Worm (Caenorhabditis elegans) whole organism, L3 larva: ENCODE measurements around the gene cdc-48.1.

ENCODE experiments used
- R02D3.7 ChIP-seq: fragments of 150-350 bp; optimal IDR thresholded peaks from 2 replicates; lab custom pipeline; 2014; ENCODE audit warnings: missing biosample characterization, missing genetic modification characterization
- ZK546.5 ChIP-seq: sonication (generic microtip); optimal IDR thresholded peaks from 2 replicates; lab custom pipeline; 2017; ENCODE audit warnings: missing biosample characterization, missing genetic modification characterization
- aly-2 ChIP-seq: fragments of 150-350 bp; optimal IDR thresholded peaks from 2 replicates; lab custom pipeline; 2014; ENCODE audit warnings: missing biosample characterization, missing genetic modification characterization
- ama-1 ChIP-seq: fragments of 150-350 bp; optimal IDR thresholded peaks from 2 replicates; lab custom pipeline; 2018
- ceh-82 ChIP-seq: fragments of 150-350 bp; optimal IDR thresholded peaks from 2 replicates; lab custom pipeline; 2014; ENCODE audit warnings: missing biosample characterization, missing genetic modification characterization
- ceh-9 ChIP-seq: sonication (generic microtip); optimal IDR thresholded peaks from 2 replicates; lab custom pipeline; 2018; ENCODE audit warnings: missing biosample characterization, missing genetic modification characterization
- daf-12 ChIP-seq: fragments of 150-350 bp; optimal IDR thresholded peaks from 2 replicates; lab custom pipeline; 2014; ENCODE audit warnings: missing biosample characterization, missing genetic modification reagents, missing genetic modification characterization
- egl-5 ChIP-seq: fragments of 150-350 bp; optimal IDR thresholded peaks from 2 replicates; lab custom pipeline; 2017; ENCODE audit warnings: missing biosample characterization, missing genetic modification reagents, missing genetic modification characterization, inconsistent platforms
- elt-1 ChIP-seq: fragments of 150-350 bp; optimal IDR thresholded peaks from 2 replicates; lab custom pipeline; 2014; ENCODE audit warnings: missing biosample characterization, missing genetic modification characterization
- elt-2 ChIP-seq: sonication (generic microtip); optimal IDR thresholded peaks from 2 replicates; lab custom pipeline; 2016; ENCODE audit warnings: missing genetic modification reagents, mild to moderate bottlenecking, missing genetic modification characterization, missing compliant biosample characterization
- elt-3 ChIP-seq, 3 experiments: fragments of 150-350 bp in 1 of 3; sonication (generic microtip) in 2 of 3; optimal IDR thresholded peaks; 2 replicates in 2 of 3; 4 replicates in 1 of 3; lab custom pipeline; 2014 to 2017; ENCODE audit warnings: missing biosample characterization in 3 of 3, missing genetic modification characterization in 3 of 3
- eor-1 ChIP-seq, 2 experiments: fragments of 150-350 bp; optimal IDR thresholded peaks; 2 replicates each; lab custom pipeline; 2014 to 2018; ENCODE audit warnings: missing biosample characterization in 2 of 2, missing genetic modification characterization in 2 of 2
- fkh-10 ChIP-seq: sonication (generic microtip); optimal IDR thresholded peaks from 2 replicates; lab custom pipeline; 2017; ENCODE audit warnings: missing biosample characterization, missing genetic modification reagents, missing genetic modification characterization
- fkh-2 ChIP-seq: fragments of 150-350 bp; optimal IDR thresholded peaks from 2 replicates; lab custom pipeline; 2014; ENCODE audit warnings: missing biosample characterization, missing genetic modification reagents, missing genetic modification characterization
- fos-1 ChIP-seq: fragments of 150-350 bp; optimal IDR thresholded peaks from 2 replicates; lab custom pipeline; 2014; ENCODE audit warnings: missing biosample characterization, missing genetic modification characterization
- hmg-11 ChIP-seq: sonication (generic microtip); optimal IDR thresholded peaks from 2 replicates; lab custom pipeline; 2016; ENCODE audit warnings: missing genetic modification characterization, missing compliant biosample characterization
- jun-1 ChIP-seq: fragments of 150-350 bp; optimal IDR thresholded peaks from 2 replicates; lab custom pipeline; 2014; ENCODE audit warnings: missing biosample characterization, missing genetic modification reagents, missing genetic modification characterization
- lin-15B ChIP-seq: fragments of 150-350 bp; optimal IDR thresholded peaks from 2 replicates; lab custom pipeline; 2014; ENCODE audit warnings: missing biosample characterization, missing genetic modification characterization
- mdl-1 ChIP-seq: fragments of 150-350 bp; optimal IDR thresholded peaks from 2 replicates; lab custom pipeline; 2014; ENCODE audit warnings: missing biosample characterization, missing genetic modification characterization
- mml-1 ChIP-seq: fragments of 150-350 bp; sonication (generic microtip); optimal IDR thresholded peaks from 3 replicates; lab custom pipeline; 2014; ENCODE audit warnings: missing biosample characterization, missing genetic modification characterization
- nfya-1 ChIP-seq: sonication (generic microtip); optimal IDR thresholded peaks from 2 replicates; lab custom pipeline; 2017; ENCODE audit warnings: missing genetic modification characterization, mild to moderate bottlenecking, missing compliant biosample characterization, antibody characterized with exemption, moderate library complexity; ENCODE audit not compliant: insufficient read depth
- nhr-11 ChIP-seq: fragments of 150-350 bp; optimal IDR thresholded peaks from 2 replicates; lab custom pipeline; 2014; ENCODE audit warnings: missing biosample characterization, missing genetic modification characterization
- nhr-23 ChIP-seq: fragments of 150-350 bp; optimal IDR thresholded peaks from 2 replicates; lab custom pipeline; 2014; ENCODE audit warnings: missing biosample characterization, missing genetic modification reagents, missing genetic modification characterization
- nhr-25 ChIP-seq: sonication (generic microtip); optimal IDR thresholded peaks from 2 replicates; lab custom pipeline; 2017; ENCODE audit warnings: missing biosample characterization, missing genetic modification characterization
- nhr-77 ChIP-seq: fragments of 150-350 bp; optimal IDR thresholded peaks from 2 replicates; lab custom pipeline; 2014; ENCODE audit warnings: missing biosample characterization, missing genetic modification characterization
- pqm-1 ChIP-seq: fragments of 150-350 bp; optimal IDR thresholded peaks from 2 replicates; lab custom pipeline; 2017; ENCODE audit warnings: missing biosample characterization, missing genetic modification characterization, inconsistent platforms
- sea-2 ChIP-seq: fragments of 150-350 bp; sonication (generic microtip); optimal IDR thresholded peaks from 4 replicates; lab custom pipeline; 2014; ENCODE audit warnings: missing biosample characterization, missing genetic modification reagents, missing genetic modification characterization
- snpc-4 ChIP-seq: fragments of 150-350 bp; optimal IDR thresholded peaks from 2 replicates; lab custom pipeline; 2014; ENCODE audit warnings: missing biosample characterization, missing genetic modification characterization
- tbx-2 ChIP-seq: sonication (generic microtip); optimal IDR thresholded peaks from 2 replicates; lab custom pipeline; 2016; ENCODE audit warnings: mild to moderate bottlenecking, missing genetic modification characterization, missing compliant biosample characterization
- zag-1 ChIP-seq: fragments of 150-350 bp; optimal IDR thresholded peaks from 2 replicates; lab custom pipeline; 2014; ENCODE audit warnings: missing biosample characterization, missing genetic modification characterization
- ztf-11 ChIP-seq: fragments of 150-350 bp; optimal IDR thresholded peaks from 2 replicates; lab custom pipeline; 2014; ENCODE audit warnings: missing biosample characterization, missing genetic modification characterization
- ztf-4 ChIP-seq: fragments of 150-350 bp; optimal IDR thresholded peaks from 2 replicates; lab custom pipeline; 2014; ENCODE audit warnings: missing biosample characterization, missing genetic modification characterization

cdc-48.1 gene

DNA sequence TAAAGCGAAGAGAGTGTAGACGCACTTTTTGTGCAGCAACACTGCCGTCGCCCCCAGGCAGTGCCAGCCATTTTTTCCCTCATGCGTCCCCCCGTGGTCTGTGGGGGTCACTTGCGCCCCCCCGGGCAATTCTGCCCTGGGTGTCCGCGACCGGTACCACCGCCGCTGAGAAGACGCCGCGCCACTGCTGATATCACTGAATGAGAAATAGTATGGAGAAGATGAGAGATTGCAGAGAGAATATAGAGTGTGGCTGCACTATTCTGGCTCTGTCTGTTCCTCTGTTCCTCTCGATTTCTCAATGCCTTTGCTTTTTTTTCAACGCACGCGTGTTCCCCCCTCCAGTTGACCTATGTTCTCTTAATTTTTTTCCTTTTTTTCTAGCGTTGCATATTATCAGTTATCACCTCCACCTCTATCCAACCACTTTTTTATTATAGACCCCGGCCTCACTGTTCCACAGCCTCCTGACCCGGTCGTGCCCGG lies 35.5 kb downstream of the cdc-48.1 start, which contains the start of gene mab-10 (continued):
- TF ChIP-seq pqm-1 (tag; lab: Kevin White, UChicago), result no peak
- TF ChIP-seq R02D3.7 (tag; lab: Kevin White, UChicago), result no peak
- no peak for TF ChIP-seq sea-2 (GFP tag; lab: Kevin White, UChicago)
- no peak for TF ChIP-seq ama-1
- peak; percentile 52 for TF ChIP-seq elt-2 (tag; lab: Kevin White, UChicago)
- TF ChIP-seq fos-1 (tag; lab: Kevin White, UChicago), result no peak
- TF ChIP-seq nfya-1 (tag; lab: Kevin White, UChicago), result peak; percentile 50
- TF ChIP-seq daf-12, result no peak
- peak; percentile 87 for TF ChIP-seq hmg-11 (tag; lab: Kevin White, UChicago)
- peak; percentile 23 for TF ChIP-seq tbx-2
- TF ChIP-seq ceh-9 (tag; lab: Kevin White, UChicago), result no peak
- TF ChIP-seq nhr-77 (tag; lab: Kevin White, UChicago), result no peak
- no peak for TF ChIP-seq ztf-4 (tag; lab: Kevin White, UChicago)
- TF ChIP-seq eor-1 (tag; optimal IDR thresholded peaks at IDR 0.05; lab: Kevin White, UChicago), result no peak
- no peak for TF ChIP-seq fkh-2 (tag; lab: Kevin White, UChicago)
- TF ChIP-seq elt-3 (tag; optimal IDR thresholded peaks at IDR 0.05; lab: Kevin White, UChicago), result peak in 1 of 3 experiments; percentile 34
- no peak for TF ChIP-seq ZK546.5 (tag; lab: Kevin White, UChicago)

DNA sequence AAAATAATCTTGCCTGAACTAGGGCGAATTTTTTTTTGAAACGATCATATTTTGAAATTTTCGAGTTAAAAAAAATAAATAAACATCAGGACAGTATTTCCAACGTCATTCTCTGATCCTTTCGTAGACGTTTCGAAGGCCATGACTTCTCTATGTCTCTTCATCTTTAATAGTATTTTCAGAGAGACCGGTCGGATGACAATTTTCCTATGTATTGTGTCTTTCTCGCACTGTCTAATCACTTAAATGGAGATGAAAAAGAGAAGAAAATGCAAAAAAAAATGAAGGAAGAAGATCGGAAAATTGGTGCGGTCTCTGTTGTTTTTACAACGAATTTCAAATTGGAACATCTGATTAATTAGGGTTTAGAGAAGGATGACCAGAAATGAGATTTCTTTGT lies 38.1 kb downstream of the cdc-48.1 start:
- TF ChIP-seq ZK546.5 (tag; lab: Kevin White, UChicago) (no peak), snpc-4 (tag; lab: Kevin White, UChicago) (no peak), sea-2 (GFP tag; lab: Kevin White, UChicago) (no peak), ama-1 (no peak), nhr-25 (peak; percentile 28), nhr-77 (tag; lab: Kevin White, UChicago) (no peak), fkh-10 (GFP tag; lab: Kevin White, UChicago) (no peak), zag-1 (tag; lab: Kevin White, UChicago) (no peak), elt-1 (tag; lab: Kevin White, UChicago) (no peak), nfya-1 (tag; lab: Kevin White, UChicago) (no peak), mdl-1 (tag; lab: Kevin White, UChicago) (no peak), hmg-11 (tag; lab: Kevin White, UChicago) (no peak), daf-12 (no peak), nhr-23 (peak; percentile 4)

DNA sequence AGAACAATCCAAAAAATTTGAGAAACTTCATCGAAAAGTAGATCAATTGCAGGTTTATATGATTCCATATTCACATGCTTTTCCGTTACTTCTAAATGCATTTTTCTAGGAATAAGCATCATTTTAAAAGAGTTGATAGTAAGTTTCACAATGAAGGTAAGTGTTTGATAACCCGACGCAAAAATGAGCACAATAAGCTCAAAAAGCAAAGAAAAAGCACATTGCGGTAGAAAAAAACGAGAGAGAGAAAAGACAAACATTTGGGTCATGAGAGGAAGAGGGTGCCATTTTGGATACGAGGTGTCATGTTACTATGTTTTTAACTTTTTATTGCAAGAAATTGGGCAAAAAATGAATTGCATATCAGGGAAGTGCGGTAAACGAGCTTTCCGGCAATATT lies 38.8 kb downstream of the cdc-48.1 start, which contains the start of gene F59B10.6:
F59B10.6 (minus strand) TSS at position 101 of the 400 bp plus-strand sequence.
- TF ChIP-seq ztf-4 (tag; lab: Kevin White, UChicago) (no peak), nhr-11 (no peak), R02D3.7 (tag; lab: Kevin White, UChicago) (no peak), pqm-1 (tag; lab: Kevin White, UChicago) (no peak), tbx-2 (no peak)

DNA sequence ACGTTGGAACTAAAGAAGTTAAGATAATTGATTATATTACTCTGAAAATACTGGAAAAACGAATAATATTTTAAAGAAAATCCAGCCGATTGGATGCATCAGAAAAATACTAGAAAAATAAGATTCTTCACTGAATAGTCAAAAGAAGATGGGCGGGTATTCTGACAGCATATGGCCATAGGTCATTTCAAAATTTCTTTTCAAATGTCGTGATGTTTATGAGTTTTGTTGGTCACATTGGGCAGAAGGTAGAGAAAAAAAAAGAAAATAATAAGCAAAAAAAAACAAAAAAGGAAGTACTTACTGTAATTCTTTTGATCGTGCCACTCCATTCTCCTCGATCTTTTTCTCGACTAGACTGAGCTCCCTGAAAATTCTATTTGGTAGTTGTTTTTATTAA lies 39.6 kb downstream of the cdc-48.1 start, which contains the start of gene F59B10.5:
F59B10.5 (minus strand) TSS at position 101 of the 400 bp plus-strand sequence.
- TF ChIP-seq aly-2 (tag; lab: Kevin White, UChicago) (no peak), nhr-25 (no peak), hmg-11 (tag; lab: Kevin White, UChicago) (no peak), lin-15B (tag; lab: Kevin White, UChicago) (no peak), elt-3 (tag; optimal IDR thresholded peaks at IDR 0.05; lab: Kevin White, UChicago) (no peak), ceh-82 (tag; lab: Kevin White, UChicago) (no peak), jun-1 (tag; lab: Kevin White, UChicago) (no peak), nhr-23 (no peak), egl-5 (no peak)

DNA sequence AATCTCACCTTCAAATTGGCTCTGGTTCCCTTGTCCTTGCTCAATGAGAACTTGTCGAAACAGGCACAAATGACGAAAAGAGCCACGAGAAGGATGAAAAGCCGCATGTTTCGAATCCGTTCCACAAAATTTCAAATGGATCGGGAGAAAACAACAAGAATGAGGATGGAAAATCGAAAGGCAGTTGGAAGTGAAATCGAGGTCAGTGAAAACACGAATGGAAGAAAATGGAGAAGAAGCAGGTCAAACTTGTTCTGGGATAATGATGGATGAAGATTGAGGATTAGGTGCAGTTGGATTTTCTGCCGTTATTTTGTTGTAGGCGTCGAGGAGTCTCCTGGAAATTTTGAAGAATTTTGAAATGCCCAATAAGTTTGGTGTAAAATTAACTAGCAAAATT lies 40.2 kb downstream of the cdc-48.1 start:
- TF ChIP-seq nhr-23, result peak; percentile 55
- no peak for TF ChIP-seq fos-1 (tag; lab: Kevin White, UChicago)
- no peak for TF ChIP-seq snpc-4 (tag; lab: Kevin White, UChicago)
- no peak for TF ChIP-seq eor-1 (tag; optimal IDR thresholded peaks at IDR 0.05; lab: Kevin White, UChicago)
- TF ChIP-seq, all 47 proteins: peak for 1

DNA sequence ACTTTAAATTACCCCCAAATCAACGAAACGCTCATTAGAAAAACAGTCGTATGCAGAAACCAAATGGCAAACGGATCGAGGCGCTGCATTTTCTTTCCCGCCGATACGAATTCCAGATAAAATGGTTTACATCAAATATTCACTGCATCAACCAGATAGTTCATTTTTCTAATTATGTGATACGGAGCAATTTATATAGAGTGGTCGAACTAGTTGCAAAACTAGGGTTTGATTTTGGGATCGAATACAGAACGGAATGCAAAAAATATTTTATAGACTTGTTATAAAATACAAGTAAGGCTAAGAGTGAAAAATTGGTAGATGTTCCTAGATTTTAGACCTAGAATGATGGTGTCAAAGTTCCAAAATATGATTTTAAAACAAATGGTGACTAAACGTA lies 43.3 kb downstream of the cdc-48.1 start:
- TF ChIP-seq mml-1 (no peak), ztf-11 (no peak), fkh-2 (tag; lab: Kevin White, UChicago) (no peak), nhr-11 (no peak), sea-2 (GFP tag; lab: Kevin White, UChicago) (no peak), ama-1 (no peak), ceh-82 (tag; lab: Kevin White, UChicago) (no peak)
